Worm (Caenorhabditis elegans) whole organism, L3 larva: ENCODE results near the gene Y41E3.13.

Experiments
- daf-12 ChIP-seq: fragments of 150-350 bp; optimal IDR thresholded peaks from 2 replicates; lab custom pipeline; 2014; ENCODE audit warnings: missing biosample characterization, missing genetic modification reagents, missing genetic modification characterization
- elt-3 ChIP-seq, 3 experiments: fragments of 150-350 bp in 1 of 3; sonication (generic microtip) in 2 of 3; optimal IDR thresholded peaks; 2 replicates in 2 of 3; 4 replicates in 1 of 3; lab custom pipeline; 2014 to 2017; ENCODE audit warnings: missing biosample characterization in 3 of 3, missing genetic modification characterization in 3 of 3
- mml-1 ChIP-seq: fragments of 150-350 bp; sonication (generic microtip); optimal IDR thresholded peaks from 3 replicates; lab custom pipeline; 2014; ENCODE audit warnings: missing biosample characterization, missing genetic modification characterization
- nhr-25 ChIP-seq: sonication (generic microtip); optimal IDR thresholded peaks from 2 replicates; lab custom pipeline; 2017; ENCODE audit warnings: missing biosample characterization, missing genetic modification characterization
- nhr-43 ChIP-seq: sonication (generic microtip); optimal IDR thresholded peaks from 2 replicates; lab custom pipeline; 2016; ENCODE audit warnings: mild to moderate bottlenecking, missing genetic modification characterization, missing compliant biosample characterization; ENCODE audit not compliant: poor library complexity, severe bottlenecking
- nhr-77 ChIP-seq: fragments of 150-350 bp; optimal IDR thresholded peaks from 2 replicates; lab custom pipeline; 2014; ENCODE audit warnings: missing biosample characterization, missing genetic modification characterization
- skn-1 ChIP-seq: fragments of 150-350 bp; optimal IDR thresholded peaks from 2 replicates; lab custom pipeline; 2014; ENCODE audit warnings: missing biosample characterization, missing genetic modification characterization
- unc-62 ChIP-seq: fragments of 150-350 bp; sonication (generic microtip); optimal IDR thresholded peaks from 4 replicates; lab custom pipeline; 2014; ENCODE audit warnings: missing biosample characterization, missing genetic modification reagents, missing genetic modification characterization

DNA sequence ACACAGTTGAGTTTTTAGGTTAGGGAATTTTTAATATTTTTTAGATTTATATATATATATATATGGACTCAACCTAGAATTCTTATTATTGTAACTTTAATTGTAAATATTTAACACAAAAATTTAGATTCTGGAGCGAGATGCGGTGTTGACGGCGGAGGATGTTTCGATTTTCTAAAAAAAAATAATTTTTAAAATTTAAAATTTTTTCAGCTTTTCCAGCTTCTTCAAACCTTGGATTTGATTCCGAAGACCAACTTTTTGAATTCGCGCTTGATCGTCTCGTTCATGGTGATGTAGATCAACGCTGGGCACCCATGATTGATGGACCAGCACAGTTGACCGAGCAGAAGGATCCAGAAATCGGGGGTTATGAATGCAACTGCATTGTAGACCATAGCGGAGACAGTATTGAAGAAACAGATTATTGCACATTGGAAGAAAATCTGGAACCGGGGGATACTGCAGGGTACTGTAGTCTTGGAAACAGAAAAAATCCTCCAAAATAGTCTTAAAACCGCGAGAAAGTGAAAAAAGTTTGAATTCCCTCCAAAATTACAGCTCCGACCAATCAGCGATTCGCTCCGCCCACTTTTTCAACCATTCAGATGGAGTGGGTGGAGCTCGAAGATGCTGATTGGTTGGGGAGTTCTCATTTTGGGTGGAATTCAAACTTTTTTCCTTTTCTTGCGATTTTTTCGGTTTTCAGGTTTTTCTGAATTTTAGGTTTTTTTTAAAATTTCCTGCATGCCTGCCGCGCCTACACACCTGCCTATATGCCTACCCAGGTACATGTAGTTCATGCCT, 8.6 kb upstream of the Y41E3.13 start:
- TF ChIP-seq nhr-25 (tag; lab: Kevin White, UChicago) (no peak), unc-62 (GFP tag; lab: Kevin White, UChicago) (no peak), nhr-43 (peak; percentile 5), skn-1 (tag; lab: Kevin White, UChicago) (no peak), daf-12 (tag; lab: Kevin White, UChicago) (no peak), elt-3 (tag; optimal IDR thresholded peaks at IDR 0.05; lab: Kevin White, UChicago) (no peak), mml-1 (tag; lab: Kevin White, UChicago) (no peak), nhr-77 (no peak)
